Fruit fly (Drosophila melanogaster): ENCODE results near the gene RunxB.

RunxB gene

DNA sequence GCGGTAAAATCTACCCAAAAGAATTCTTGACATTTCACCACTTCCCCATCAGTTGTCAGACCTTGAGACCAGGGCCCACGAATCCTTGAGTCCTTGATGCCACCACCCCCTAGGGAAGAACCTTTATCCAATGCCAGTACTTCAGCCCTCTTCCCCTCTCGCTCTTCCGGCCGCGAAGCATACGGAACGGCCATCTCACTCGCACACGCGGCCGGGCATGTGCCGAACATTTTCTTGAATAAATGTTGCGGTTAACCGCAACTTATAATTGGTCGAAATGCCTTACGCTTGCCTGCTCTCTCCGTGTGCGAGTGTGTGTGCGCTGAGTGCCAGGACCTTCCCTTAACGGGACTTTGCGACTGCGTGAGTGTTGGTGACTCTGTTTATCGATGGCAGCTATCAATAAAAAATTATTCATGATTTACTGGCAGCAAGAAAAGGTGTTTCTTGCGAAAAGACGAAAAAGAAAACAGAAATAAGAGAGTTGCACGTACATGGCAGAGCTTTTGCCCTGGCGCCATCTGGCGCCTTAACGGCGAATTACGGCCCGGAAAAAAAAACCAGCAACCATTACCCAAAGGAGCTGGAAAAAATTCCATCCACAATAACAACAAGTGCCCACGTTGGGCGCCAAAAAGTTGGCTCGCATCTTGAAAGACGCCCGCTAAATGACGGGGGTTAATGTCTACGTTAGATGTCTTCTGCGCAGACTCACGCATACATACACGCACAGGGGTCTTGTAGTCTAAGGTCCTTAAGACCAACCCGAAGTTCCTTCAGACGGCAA, 44.7 kb downstream of the RunxB start:
- TF ChIP-seq dac (GFP tag; optimal IDR thresholded peaks at IDR 0.05), result no peak
- TF ChIP-seq dsx (GFP tag; optimal IDR thresholded peaks at IDR 0.05; ENCODE audit: poor library complexity, severe bottlenecking), result no peak
- no peak for TF ChIP-seq CG6276 (GFP tag; optimal IDR thresholded peaks at IDR 0.05)

DNA sequence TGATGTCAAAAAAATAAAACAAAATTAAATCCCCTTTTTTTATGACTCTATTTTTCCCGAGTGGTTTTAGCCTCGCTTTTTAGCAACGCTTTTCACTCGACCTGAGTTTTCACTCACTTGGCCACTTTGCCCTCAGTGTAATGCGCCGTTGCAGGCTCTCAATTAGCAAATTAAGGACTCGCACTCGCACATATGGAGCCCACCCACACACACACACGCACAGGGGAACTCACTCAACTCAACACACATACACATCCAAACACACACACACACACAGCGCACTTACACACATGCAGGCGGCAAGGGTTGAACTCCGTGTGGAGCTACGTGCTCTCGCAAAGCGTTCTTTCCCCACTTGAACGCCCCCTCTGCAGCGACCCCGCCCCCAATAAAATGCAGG, 74.7 kb downstream of the RunxB start:
- no peak for TF ChIP-seq Sox14 (GFP tag; optimal IDR thresholded peaks at IDR 0.05)
- no peak for TF ChIP-seq Smox (GFP tag; optimal IDR thresholded peaks at IDR 0.05)
- no peak for TF ChIP-seq eg (GFP tag; IDR thresholded peaks at IDR 0.05)
- no peak for TF ChIP-seq topi (GFP tag; optimal IDR thresholded peaks at IDR 0.05)
- no peak for TF ChIP-seq Gug (GFP tag; IDR thresholded peaks at IDR 0.05)
- TF ChIP-seq CG3919 (GFP tag; optimal IDR thresholded peaks at IDR 0.05), result no peak
- no peak for TF ChIP-seq CG6792 (GFP tag; optimal IDR thresholded peaks at IDR 0.05)
- no peak for TF ChIP-seq Eip78C (GFP tag)
- no peak for TF ChIP-seq Blimp-1 (GFP tag; optimal IDR thresholded peaks at IDR 0.05)
- no peak for TF ChIP-seq CG8319 (GFP tag; optimal IDR thresholded peaks at IDR 0.05)
- TF ChIP-seq CG11294 (GFP tag; IDR thresholded peaks at IDR 0.05), result no peak
- no peak for TF ChIP-seq CG10631 (GFP tag; optimal IDR thresholded peaks at IDR 0.05)
- TF ChIP-seq CG1621 (tag; optimal IDR thresholded peaks at IDR 0.05), result no peak
- TF ChIP-seq CG4318 (GFP tag; optimal IDR thresholded peaks at IDR 0.05), result no peak
